Worm (Caenorhabditis elegans): ENCODE data around the gene srj-32.

- TF ChIP-seq nhr-11 (tag; optimal IDR thresholded peaks at IDR 0.05) (no peak), snpc-4 (tag; optimal IDR thresholded peaks at IDR 0.05) (no peak), C34B4.2 (tag; optimal IDR thresholded peaks at IDR 0.05) (no peak), nhr-237 (tag; optimal IDR thresholded peaks at IDR 0.05) (no peak), sptf-1 (tag; optimal IDR thresholded peaks at IDR 0.05) (no peak), lin-35 (GFP tag; optimal IDR thresholded peaks at IDR 0.05) (no peak), mep-1 (tag; optimal IDR thresholded peaks at IDR 0.05) (no peak), ces-1 (GFP tag; optimal IDR thresholded peaks at IDR 0.05) (no peak), aha-1 (tag; optimal IDR thresholded peaks at IDR 0.05) (no peak), lin-13 (GFP tag; optimal IDR thresholded peaks at IDR 0.05) (no peak), fos-1 (tag; optimal IDR thresholded peaks at IDR 0.05) (no peak), pag-3 (tag; optimal IDR thresholded peaks at IDR 0.05; ENCODE audit: borderline replicate concordance, insufficient read depth) (no peak), swsn-7 (tag; optimal IDR thresholded peaks at IDR 0.05) (no peak)
These were observed 8.5 kb downstream of the srj-32 start, which contains the start of gene C13A2.1 for ce11 chrV:7288699-7289098.
